Fruit fly (Drosophila melanogaster) whole organism, prepupa: Measurements from ENCODE around the gene CG11892.

Source experiments
- CG11294 ChIP-seq: fragments of 200-800 bp; sonication (Bioruptor generic); IDR thresholded peaks from 2 replicates; pipeline ENCODE4 v1.3.6; 2022; ENCODE audit warnings: missing biosample characterization, missing genetic modification characterization
- CG1621 ChIP-seq: fragments of 200-800 bp; sonication (Bioruptor generic); optimal IDR thresholded peaks from 3 replicates; lab custom pipeline; 2018; ENCODE audit warnings: missing biosample characterization, mild to moderate bottlenecking, missing genetic modification characterization
- CG16779 ChIP-seq: fragments of 200-800 bp; sonication (Bioruptor generic); optimal IDR thresholded peaks from 3 replicates; lab custom pipeline; 2017; ENCODE audit warnings: missing biosample characterization, mild to moderate bottlenecking, missing genetic modification characterization
- CG31627 ChIP-seq: fragments of 200-800 bp; sonication (Bioruptor generic); optimal IDR thresholded peaks from 3 replicates; lab custom pipeline; 2016; ENCODE audit warnings: missing biosample characterization, missing genetic modification characterization
- CG6163 ChIP-seq: fragments of 200-800 bp; sonication (Bioruptor generic); IDR thresholded peaks from 3 replicates; pipeline ENCODE4 v1.3.6; 2022; ENCODE audit warnings: missing biosample characterization, missing genetic modification characterization
- CG6808 ChIP-seq: fragments of 200-800 bp; sonication (Bioruptor generic); optimal IDR thresholded peaks from 3 replicates; lab custom pipeline; 2017; ENCODE audit warnings: missing biosample characterization, missing genetic modification characterization, mild to moderate bottlenecking, moderate library complexity, missing genetic modification reagents
- Gug ChIP-seq: fragments of 200-800 bp; sonication (Bioruptor generic); IDR thresholded peaks from 2 replicates; pipeline ENCODE4 v1.3.6; 2022; ENCODE audit warnings: missing biosample characterization, missing genetic modification characterization
- OdsH ChIP-seq: fragments of 200-800 bp; sonication (Bioruptor generic); optimal IDR thresholded peaks from 3 replicates; lab custom pipeline; 2016; ENCODE audit warnings: missing biosample characterization, missing genetic modification characterization
- esn ChIP-seq: fragments of 200-800 bp; sonication (Bioruptor generic); optimal IDR thresholded peaks from 2 replicates; lab custom pipeline; 2016; ENCODE audit warnings: missing biosample characterization, mild to moderate bottlenecking, missing genetic modification characterization, moderate library complexity
- fd59A ChIP-seq: fragments of 200-800 bp; sonication (Bioruptor generic); optimal IDR thresholded peaks from 2 replicates; lab custom pipeline; 2017; ENCODE audit warnings: missing biosample characterization, mild to moderate bottlenecking, missing genetic modification characterization, missing genetic modification reagents
- lz ChIP-seq: fragments of 200-800 bp; sonication (Bioruptor generic); optimal IDR thresholded peaks from 3 replicates; lab custom pipeline; 2016; ENCODE audit warnings: missing biosample characterization, missing genetic modification characterization
- spab ChIP-seq: fragments of 200-800 bp; sonication (Bioruptor generic); optimal IDR thresholded peaks from 2 replicates; lab custom pipeline; 2017; ENCODE audit warnings: missing biosample characterization, mild to moderate bottlenecking, missing genetic modification characterization, missing genetic modification reagents

DNA sequence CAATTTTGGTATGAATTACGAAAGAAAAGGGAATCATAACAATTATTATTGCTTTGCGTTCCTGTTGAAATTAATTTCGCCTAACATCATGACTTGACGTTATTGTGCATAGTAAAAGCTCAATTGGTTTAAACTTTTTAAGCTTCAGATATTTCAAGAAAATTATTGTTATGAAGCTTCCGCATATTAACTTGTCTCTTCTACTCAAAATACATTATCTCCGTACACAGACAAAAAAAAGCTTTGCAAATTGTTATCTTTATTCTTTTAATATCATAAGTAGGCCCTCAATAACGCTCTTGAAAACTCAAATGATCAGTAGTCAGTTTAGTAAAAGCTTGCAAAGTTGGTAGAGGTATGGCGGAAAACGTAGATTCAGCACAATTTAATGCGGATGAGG lies 5.8 kb downstream of the CG11892 start, which contains the start of gene CG13658:
- no peak for TF ChIP-seq CG16779 (tag; lab: Kevin White, UChicago)
- no peak for TF ChIP-seq CG31627
- TF ChIP-seq OdsH (GFP tag; lab: Kevin White, UChicago) = no peak
- no peak for TF ChIP-seq esn (GFP tag; lab: Kevin White, UChicago)
- no peak for TF ChIP-seq CG11294 (GFP tag; lab: Robert Waterston, UW)
- TF ChIP-seq CG1621 (tag; lab: Kevin White, UChicago) = no peak
- TF ChIP-seq Gug = no peak
- TF ChIP-seq spab (GFP tag; lab: Kevin White, UChicago) = no peak
- TF ChIP-seq fd59A (GFP tag; lab: Kevin White, UChicago) = no peak
- no peak for TF ChIP-seq lz (GFP tag; lab: Kevin White, UChicago)
- TF ChIP-seq CG6808 (GFP tag; lab: Kevin White, UChicago) = no peak
- no peak for TF ChIP-seq CG6163
